Fruit fly (Drosophila melanogaster) whole organism, embryonic: Measurements from ENCODE around the gene CG10834.

Experiments used
- Abd-B ChIP-seq: fragments of 200-800 bp; sonication (Bioruptor generic); optimal IDR thresholded peaks from 2 replicates; lab custom pipeline; 2018; ENCODE audit warnings: missing biosample characterization, mild to moderate bottlenecking, missing genetic modification characterization, moderate library complexity
- Awh ChIP-seq: fragments of 200-800 bp; sonication (Bioruptor generic); IDR thresholded peaks from 2 replicates; pipeline ENCODE4, ENCODE4 v1.3.6; 2022; ENCODE audit warnings: missing biosample characterization, missing genetic modification characterization
- Bgb ChIP-seq: fragments of 200-800 bp; sonication (Bioruptor generic); IDR thresholded peaks from 2 replicates; pipeline ENCODE4 v1.3.6; 2022; ENCODE audit warnings: missing biosample characterization, missing genetic modification characterization; ENCODE audit not compliant: partially characterized antibody
- CG10959 ChIP-seq: fragments of 200-800 bp; sonication (Bioruptor generic); IDR thresholded peaks from 2 replicates; pipeline ENCODE4 v1.3.6; 2022; ENCODE audit warnings: missing biosample characterization, missing genetic modification characterization
- CG12155 ChIP-seq: fragments of 200-800 bp; sonication (Bioruptor generic); optimal IDR thresholded peaks from 3 replicates; lab custom pipeline; 2016; ENCODE audit warnings: missing biosample characterization, missing genetic modification characterization
- CG13287 ChIP-seq: fragments of 200-800 bp; sonication (Bioruptor generic); IDR thresholded peaks from 2 replicates; pipeline ENCODE4 v1.3.6; 2022; ENCODE audit warnings: missing biosample characterization, missing genetic modification characterization; ENCODE audit not compliant: partially characterized antibody
- CG14860 ChIP-seq: fragments of 200-800 bp; sonication (Bioruptor generic); IDR thresholded peaks from 3 replicates; pipeline ENCODE4 v1.3.6; 2022; ENCODE audit warnings: missing biosample characterization, missing genetic modification characterization; ENCODE audit not compliant: partially characterized antibody
- CG1602 ChIP-seq: fragments of 200-800 bp; sonication (Bioruptor generic); optimal IDR thresholded peaks from 3 replicates; lab custom pipeline; 2016; ENCODE audit warnings: missing biosample characterization, missing genetic modification characterization
- CG2199 ChIP-seq: fragments of 200-800 bp; sonication (Bioruptor generic); IDR thresholded peaks from 3 replicates; pipeline ENCODE4 v1.3.6; 2022; ENCODE audit warnings: missing biosample characterization, missing genetic modification characterization
- CG30020 ChIP-seq: fragments of 200-800 bp; optimal IDR thresholded peaks from 2 replicates; lab custom pipeline; 2019; ENCODE audit warnings: missing biosample characterization, mild to moderate bottlenecking, missing genetic modification characterization, moderate library complexity
- CG31365 ChIP-seq: fragments of 200-800 bp; sonication (Bioruptor generic); optimal IDR thresholded peaks from 2 replicates; lab custom pipeline; 2018; ENCODE audit warnings: missing biosample characterization, mild to moderate bottlenecking, missing genetic modification characterization
- CG3163 ChIP-seq: fragments of 200-800 bp; sonication (Bioruptor generic); optimal IDR thresholded peaks from 3 replicates; lab custom pipeline; 2016; ENCODE audit warnings: missing biosample characterization, missing genetic modification characterization
- CG34224 ChIP-seq: fragments of 200-800 bp; sonication (Bioruptor generic); IDR thresholded peaks from 3 replicates; pipeline ENCODE4 v1.3.6; 2022; ENCODE audit warnings: missing biosample characterization, missing genetic modification characterization; ENCODE audit not compliant: partially characterized antibody
- CG34422 ChIP-seq: fragments of 200-800 bp; sonication (Bioruptor generic); IDR thresholded peaks from 3 replicates; pipeline ENCODE4 v1.3.6; 2022; ENCODE audit warnings: missing biosample characterization, missing genetic modification characterization
- CG4360 ChIP-seq: fragments of 200-800 bp; sonication (Bioruptor generic); IDR thresholded peaks from 2 replicates; pipeline ENCODE4 v1.3.6; 2022; ENCODE audit warnings: missing biosample characterization, missing genetic modification characterization
- CG5180 ChIP-seq: fragments of 200-800 bp; sonication (Bioruptor generic); optimal IDR thresholded peaks from 3 replicates; lab custom pipeline; 2017; ENCODE audit warnings: missing biosample characterization, missing genetic modification characterization, mild to moderate bottlenecking, moderate library complexity, missing genetic modification reagents
- CG6689 ChIP-seq: fragments of 200-800 bp; sonication (Bioruptor generic); IDR thresholded peaks from 2 replicates; pipeline ENCODE4 v1.3.6; 2022; ENCODE audit warnings: missing biosample characterization, missing genetic modification characterization
- CG6765 ChIP-seq: fragments of 200-800 bp; sonication (Bioruptor generic); optimal IDR thresholded peaks from 3 replicates; lab custom pipeline; 2017; ENCODE audit warnings: missing biosample characterization, mild to moderate bottlenecking, missing genetic modification characterization
- CG9817 ChIP-seq: fragments of 200-800 bp; sonication (Bioruptor generic); optimal IDR thresholded peaks from 2 replicates; lab custom pipeline; 2018; ENCODE audit warnings: missing biosample characterization, mild to moderate bottlenecking, missing genetic modification characterization, moderate library complexity
- Dll ChIP-seq: fragments of 200-800 bp; sonication (Bioruptor generic); IDR thresholded peaks from 4 replicates; pipeline ENCODE4 v1.3.6; 2022; ENCODE audit warnings: missing biosample characterization, missing genetic modification characterization; ENCODE audit not compliant: partially characterized antibody
- GATAe ChIP-seq: fragments of 200-800 bp; sonication (Bioruptor generic); conservative IDR thresholded peaks from 2 replicates; pipeline ENCODE4 v1.3.6; 2022; ENCODE audit warnings: missing biosample characterization, missing genetic modification characterization
- HLH4C ChIP-seq: fragments of 200-800 bp; sonication (Bioruptor generic); IDR thresholded peaks from 3 replicates; pipeline ENCODE4 v1.3.6; 2022; ENCODE audit warnings: missing biosample characterization, missing genetic modification characterization; ENCODE audit not compliant: partially characterized antibody
- HLH54F ChIP-seq: fragments of 200-800 bp; sonication (Bioruptor generic); optimal IDR thresholded peaks from 3 replicates; lab custom pipeline; 2016; ENCODE audit warnings: missing biosample characterization, missing genetic modification characterization
- Hand ChIP-seq: fragments of 200-800 bp; sonication (Bioruptor generic); optimal IDR thresholded peaks from 2 replicates; lab custom pipeline; 2017; ENCODE audit warnings: mild to moderate bottlenecking, missing biosample characterization, missing genetic modification reagents, missing genetic modification characterization
- Hmr ChIP-seq: fragments of 200-800 bp; sonication (Bioruptor generic); optimal IDR thresholded peaks from 3 replicates; lab custom pipeline; 2017; ENCODE audit warnings: mild to moderate bottlenecking, missing biosample characterization, missing genetic modification reagents, missing genetic modification characterization
- Hr39 ChIP-seq: fragments of >200 bp; optimal IDR thresholded peaks from 2 replicates; lab custom pipeline; 2017
- Oaz ChIP-seq: fragments of 200-800 bp; sonication (Bioruptor generic); IDR thresholded peaks from 2 replicates; pipeline ENCODE4 v1.3.6; 2022; ENCODE audit warnings: missing biosample characterization, missing genetic modification characterization
- Ravus ChIP-seq: fragments of 200-800 bp; sonication (Bioruptor generic); IDR thresholded peaks from 2 replicates; pipeline ENCODE4 v1.3.6; 2022; ENCODE audit warnings: missing biosample characterization, missing genetic modification characterization
- Rx ChIP-seq: fragments of 200-800 bp; sonication (Bioruptor generic); IDR thresholded peaks from 2 replicates; pipeline ENCODE4 v1.3.6; 2022; ENCODE audit warnings: missing biosample characterization, missing genetic modification characterization
- Scr ChIP-seq: fragments of 200-800 bp; sonication (Bioruptor generic); IDR thresholded peaks from 2 replicates; pipeline ENCODE4 v1.3.6; 2022; ENCODE audit warnings: missing biosample characterization, missing genetic modification characterization; ENCODE audit not compliant: partially characterized antibody
- Trl ChIP-seq, 3 experiments: fragments of >200 bp in 2 of 3; fragments of 200-800 bp in 1 of 3; sonication (Bioruptor generic) in 1 of 3; optimal IDR thresholded peaks; 2 replicates in 1 of 3; 3 replicates in 2 of 3; lab custom pipeline; 2016 to 2017; ENCODE audit warnings: missing biosample characterization in 1 of 3, missing genetic modification characterization in 1 of 3
- amos ChIP-seq: fragments of 200-800 bp; sonication (Bioruptor generic); IDR thresholded peaks from 2 replicates; pipeline ENCODE4 v1.3.6; 2022; ENCODE audit warnings: missing biosample characterization, missing genetic modification characterization; ENCODE audit not compliant: partially characterized antibody
- ara ChIP-seq: fragments of 200-800 bp; sonication (Bioruptor generic); IDR thresholded peaks from 2 replicates; pipeline ENCODE4 v1.3.6; 2022; ENCODE audit warnings: missing biosample characterization, missing genetic modification characterization
- bbx ChIP-seq: fragments of 200-800 bp; sonication (Bioruptor generic); IDR thresholded peaks from 2 replicates; pipeline ENCODE4 v1.3.6; 2022; ENCODE audit warnings: missing biosample characterization, missing genetic modification characterization; ENCODE audit not compliant: partially characterized antibody
- ewg ChIP-seq: fragments of 200-800 bp; sonication (Bioruptor generic); optimal IDR thresholded peaks from 3 replicates; lab custom pipeline; 2017; ENCODE audit warnings: mild to moderate bottlenecking, missing biosample characterization, missing genetic modification reagents, missing genetic modification characterization
- gce ChIP-seq: fragments of 200-800 bp; sonication (Bioruptor generic); IDR thresholded peaks from 3 replicates; pipeline ENCODE4 v1.3.6; 2022; ENCODE audit warnings: missing biosample characterization, missing genetic modification characterization
- hbn ChIP-seq: fragments of 200-800 bp; sonication (Bioruptor generic); IDR thresholded peaks from 2 replicates; pipeline ENCODE4 v1.3.6; 2022; ENCODE audit warnings: missing biosample characterization, missing genetic modification characterization; ENCODE audit not compliant: partially characterized antibody
- inv ChIP-seq: fragments of 200-800 bp; sonication (Bioruptor generic); IDR thresholded peaks from 2 replicates; pipeline ENCODE4 v1.3.6; 2022; ENCODE audit warnings: missing biosample characterization, missing genetic modification characterization; ENCODE audit not compliant: partially characterized antibody
- kay ChIP-seq: fragments of 200-800 bp; sonication (Bioruptor generic); optimal IDR thresholded peaks from 2 replicates; lab custom pipeline; 2016; ENCODE audit warnings: missing biosample characterization, missing genetic modification characterization
- nerfin-1 ChIP-seq: fragments of 200-800 bp; sonication (Bioruptor generic); optimal IDR thresholded peaks from 3 replicates; lab custom pipeline; 2019; ENCODE audit warnings: missing biosample characterization, mild to moderate bottlenecking, missing genetic modification characterization, moderate library complexity
- pzg ChIP-seq: fragments of 200-800 bp; sonication (Bioruptor generic); optimal IDR thresholded peaks from 3 replicates; lab custom pipeline; 2018; ENCODE audit warnings: missing biosample characterization, mild to moderate bottlenecking, missing genetic modification characterization, moderate library complexity
- rib ChIP-seq: fragments of 200-800 bp; sonication (Bioruptor generic); IDR thresholded peaks from 2 replicates; pipeline ENCODE4 v1.3.6; 2022; ENCODE audit warnings: missing biosample characterization, missing genetic modification characterization
- sob ChIP-seq: fragments of 200-800 bp; sonication (Bioruptor generic); IDR thresholded peaks from 2 replicates; pipeline ENCODE4 v1.3.6; 2022; ENCODE audit warnings: missing biosample characterization, missing genetic modification characterization
- trem ChIP-seq: fragments of 200-800 bp; optimal IDR thresholded peaks from 3 replicates; lab custom pipeline; 2019; ENCODE audit warnings: missing biosample characterization, mild to moderate bottlenecking, missing genetic modification characterization, moderate library complexity
- unpg ChIP-seq: fragments of 200-800 bp; sonication (Bioruptor generic); optimal IDR thresholded peaks from 3 replicates; lab custom pipeline; 2018; ENCODE audit warnings: missing biosample characterization, mild to moderate bottlenecking, missing genetic modification characterization, moderate library complexity
- vvl ChIP-seq: fragments of 200-800 bp; sonication (Bioruptor generic); IDR thresholded peaks from 2 replicates; pipeline ENCODE4 v1.3.6; 2022; ENCODE audit warnings: missing biosample characterization, missing genetic modification characterization
- zen2 ChIP-seq: fragments of 200-800 bp; sonication (Bioruptor generic); IDR thresholded peaks from 3 replicates; pipeline ENCODE4 v1.3.6; 2022; ENCODE audit warnings: missing biosample characterization, missing genetic modification characterization; ENCODE audit not compliant: partially characterized antibody

The CG10834 gene

DNA sequence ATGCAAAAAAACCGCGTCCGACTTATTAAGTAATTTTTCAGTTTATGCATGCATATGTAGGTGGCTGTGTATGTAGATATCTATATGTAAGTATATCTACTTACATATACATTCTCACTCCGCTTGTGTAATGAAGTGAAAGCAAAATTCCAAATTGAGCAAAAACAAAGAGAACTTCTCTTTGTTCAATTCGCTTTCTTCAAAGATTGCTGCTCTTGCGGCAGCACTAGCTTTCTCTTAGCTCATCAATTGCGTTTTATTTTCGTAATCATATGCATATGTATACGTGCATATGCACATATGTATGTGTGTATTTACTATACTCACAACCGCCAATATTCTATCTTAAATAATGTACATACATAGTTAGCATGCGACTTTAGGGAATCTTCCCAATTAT, 41.6 kb upstream of the CG10834 start (continued):
- TF ChIP-seq CG34224 (GFP tag; lab: Robert Waterston, UW) (0 out of 3 replicates have a peak, but pooled peaks have one; percentile 34), Oaz (GFP tag; lab: Robert Waterston, UW) (no peak), Rx (GFP tag; lab: Robert Waterston, UW) (no peak), Trl (optimal IDR thresholded peaks at IDR 0.05; lab: Kevin White, UChicago) (peak; percentile 53 to 54), Trl (GFP tag; optimal IDR thresholded peaks at IDR 0.05; lab: Kevin White, UChicago) (no peak), CG3163 (GFP tag; lab: Kevin White, UChicago) (peak; percentile 93), CG30020 (tag; lab: Kevin White, UChicago) (no peak), HLH54F (GFP tag; lab: Kevin White, UChicago) (no peak), CG2199 (GFP tag; lab: Robert Waterston, UW) (no peak; the same call in 2 of the 3 replicates), GATAe (GFP tag; lab: Robert Waterston, UW) (no peak), CG10959 (GFP tag; lab: Robert Waterston, UW) (no peak), CG9817 (tag; lab: Kevin White, UChicago) (no peak), trem (no peak), CG4360 (GFP tag; lab: Robert Waterston, UW) (no peak), Ravus (GFP tag; lab: Robert Waterston, UW) (no peak), CG6765 (GFP tag; lab: Kevin White, UChicago) (peak; percentile 10), CG5180 (GFP tag; lab: Kevin White, UChicago) (no peak), CG1602 (GFP tag; lab: Kevin White, UChicago) (no peak), Hr39 (lab: Kevin White, UChicago) (no peak)
- TF ChIP-seq, all 482 proteins: peak for 9

DNA sequence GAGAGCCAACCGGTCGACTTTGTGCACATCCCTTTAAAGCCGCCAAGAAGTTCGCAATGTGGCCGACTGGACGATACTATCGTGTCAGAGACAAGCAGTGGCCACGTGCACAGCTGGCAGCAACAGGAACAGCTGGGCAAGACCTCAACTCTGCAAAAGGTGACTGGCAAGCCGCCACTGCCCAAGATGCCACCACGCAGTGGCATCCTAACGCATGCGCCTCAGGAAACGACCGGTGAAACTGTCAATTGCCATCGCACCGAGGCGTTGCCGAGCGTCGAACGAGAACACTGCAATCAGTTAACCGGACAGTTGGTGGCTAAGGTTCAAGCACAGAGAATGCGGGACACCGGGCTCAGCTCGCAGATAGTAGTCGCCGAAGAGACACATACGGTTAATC, 39.1 kb upstream of the CG10834 start:
- TF ChIP-seq CG13287 (GFP tag; lab: Robert Waterston, UW) (peak; percentile 73), CG12155 (GFP tag; lab: Kevin White, UChicago) (no peak), rib (GFP tag; lab: Robert Waterston, UW) (0 out of 2 replicates have a peak, but pooled peaks have one; percentile 15), ara (GFP tag; lab: Robert Waterston, UW) (0 out of 2 replicates have a peak, but pooled peaks have one; percentile 28), CG14860 (0 out of 3 replicates have a peak, but pooled peaks have one; percentile 30), Abd-B (GFP tag; lab: Kevin White, UChicago) (no peak), Hmr (GFP tag; lab: Kevin White, UChicago) (peak; percentile 16), sob (0 out of 2 replicates have a peak, but pooled peaks have one; percentile 8), pzg (GFP tag; lab: Kevin White, UChicago) (peak; percentile 46), Bgb (GFP tag; lab: Robert Waterston, UW) (peak; percentile 50; the same call in 1 of the 2 replicates), inv (GFP tag; lab: Robert Waterston, UW) (peak; percentile 42; the same call in 1 of the 2 replicates), gce (GFP tag; lab: Robert Waterston, UW) (no peak), amos (peak; percentile 61), bbx (GFP tag; lab: Robert Waterston, UW) (peak; percentile 26; the same call in 1 of the 2 replicates), kay (GFP tag; lab: Kevin White, UChicago) (no peak), vvl (GFP tag; lab: Robert Waterston, UW) (0 out of 2 replicates have a peak, but pooled peaks have one; percentile 8), hbn (GFP tag; lab: Robert Waterston, UW) (0 out of 2 replicates have a peak, but pooled peaks have one; percentile 27), CG31365 (tag; lab: Kevin White, UChicago) (peak; percentile 24), zen2 (GFP tag; lab: Robert Waterston, UW) (peak; percentile 21; the same call in 1 of the 3 replicates), nerfin-1 (tag; lab: Kevin White, UChicago) (peak; percentile 70), Awh (GFP tag; lab: Robert Waterston, UW) (no peak), HLH4C (peak; percentile 49; the same call in 2 of the 3 replicates), Hand (GFP tag; lab: Kevin White, UChicago) (no peak), Scr (peak; percentile 57), CG6689 (GFP tag; lab: Robert Waterston, UW) (0 out of 2 replicates have a peak, but pooled peaks have one; percentile 4), CG34422 (0 out of 3 replicates have a peak, but pooled peaks have one; percentile 18), unpg (GFP tag; lab: Kevin White, UChicago) (no peak), Dll (peak; percentile 59; the same call in 3 of the 4 replicates), ewg (GFP tag; lab: Kevin White, UChicago) (peak; percentile 98)
